Fruit fly (Drosophila melanogaster) whole organism, embryonic: ENCODE measurements around the gene Cda5.

Experiments used
- B-H1 ChIP-seq: fragments of 200-800 bp; sonication (Bioruptor generic); IDR thresholded peaks from 3 replicates; pipeline ENCODE4 v1.3.6; 2022; ENCODE audit warnings: missing biosample characterization, missing genetic modification characterization
- CG11723 ChIP-seq: fragments of 200-800 bp; sonication (Bioruptor generic); optimal IDR thresholded peaks from 2 replicates; lab custom pipeline; 2017; ENCODE audit warnings: missing biosample characterization, mild to moderate bottlenecking, missing genetic modification characterization
- CG12299 ChIP-seq: fragments of 200-800 bp; sonication (Bioruptor generic); optimal IDR thresholded peaks from 2 replicates; lab custom pipeline; 2018; ENCODE audit warnings: missing biosample characterization, mild to moderate bottlenecking, missing genetic modification characterization
- CG13123 ChIP-seq: fragments of 200-800 bp; sonication (Bioruptor generic); optimal IDR thresholded peaks from 2 replicates; lab custom pipeline; 2016; ENCODE audit warnings: missing biosample characterization, missing genetic modification characterization
- CG13894 ChIP-seq: fragments of 200-800 bp; sonication (Bioruptor generic); optimal IDR thresholded peaks from 3 replicates; lab custom pipeline; 2018; ENCODE audit warnings: missing biosample characterization, mild to moderate bottlenecking, missing genetic modification characterization, moderate library complexity
- CG15011 ChIP-seq: fragments of 200-800 bp; sonication (Bioruptor generic); optimal IDR thresholded peaks from 3 replicates; lab custom pipeline; 2018; ENCODE audit warnings: missing biosample characterization, mild to moderate bottlenecking, missing genetic modification characterization
- CG15269 ChIP-seq: fragments of 200-800 bp; sonication (Bioruptor generic); optimal IDR thresholded peaks from 2 replicates; lab custom pipeline; 2018; ENCODE audit warnings: missing biosample characterization, mild to moderate bottlenecking, missing genetic modification characterization, moderate library complexity
- CG15479 ChIP-seq: fragments of 200-800 bp; sonication (Bioruptor generic); optimal IDR thresholded peaks from 3 replicates; lab custom pipeline; 2019; ENCODE audit warnings: missing biosample characterization, mild to moderate bottlenecking, missing genetic modification characterization, moderate library complexity
- CG15514 ChIP-seq: fragments of 200-800 bp; sonication (Bioruptor generic); optimal IDR thresholded peaks from 3 replicates; lab custom pipeline; 2017; ENCODE audit warnings: missing biosample characterization, missing genetic modification characterization, mild to moderate bottlenecking, moderate library complexity, missing genetic modification reagents
- CG15601 ChIP-seq: fragments of 200-800 bp; sonication (Bioruptor generic); optimal IDR thresholded peaks from 3 replicates; lab custom pipeline; 2019; ENCODE audit warnings: missing biosample characterization, mild to moderate bottlenecking, missing genetic modification characterization, moderate library complexity
- CG16779 ChIP-seq: fragments of 200-800 bp; sonication (Bioruptor generic); IDR thresholded peaks from 2 replicates; pipeline ENCODE4 v1.3.6; 2022; ENCODE audit warnings: missing biosample characterization, missing genetic modification characterization
- CG18619 ChIP-seq: fragments of 200-800 bp; sonication (Bioruptor generic); optimal IDR thresholded peaks from 3 replicates; lab custom pipeline; 2017; ENCODE audit warnings: missing biosample characterization, mild to moderate bottlenecking, missing genetic modification characterization
- CG2116 ChIP-seq: fragments of 200-800 bp; sonication (Bioruptor generic); optimal IDR thresholded peaks from 3 replicates; lab custom pipeline; 2018; ENCODE audit warnings: missing biosample characterization, mild to moderate bottlenecking, missing genetic modification characterization
- CG2875 ChIP-seq: fragments of 200-800 bp; sonication (Bioruptor generic); optimal IDR thresholded peaks from 2 replicates; lab custom pipeline; 2017; ENCODE audit warnings: missing biosample characterization, mild to moderate bottlenecking, missing genetic modification characterization, missing genetic modification reagents
- CG3407 ChIP-seq: fragments of 200-800 bp; sonication (Bioruptor generic); optimal IDR thresholded peaks from 2 replicates; lab custom pipeline; 2018; ENCODE audit warnings: missing biosample characterization, mild to moderate bottlenecking, missing genetic modification characterization
- CG6654 ChIP-seq: fragments of 200-800 bp; sonication (Bioruptor generic); optimal IDR thresholded peaks from 2 replicates; lab custom pipeline; 2017; ENCODE audit warnings: missing biosample characterization, mild to moderate bottlenecking, missing genetic modification characterization
- CG8089 ChIP-seq: fragments of 200-800 bp; sonication (Bioruptor generic); optimal IDR thresholded peaks from 3 replicates; lab custom pipeline; 2016; ENCODE audit warnings: missing biosample characterization, missing genetic modification characterization
- CG9817 ChIP-seq: fragments of 200-800 bp; sonication (Bioruptor generic); optimal IDR thresholded peaks from 2 replicates; lab custom pipeline; 2018; ENCODE audit warnings: missing biosample characterization, mild to moderate bottlenecking, missing genetic modification characterization, moderate library complexity
- CoRest ChIP-seq: fragments of 200-800 bp; sonication (Bioruptor generic); optimal IDR thresholded peaks from 3 replicates; lab custom pipeline; 2018; ENCODE audit warnings: missing biosample characterization, mild to moderate bottlenecking, missing genetic modification characterization, moderate library complexity
- CrebB ChIP-seq: fragments of 200-800 bp; sonication (Bioruptor generic); optimal IDR thresholded peaks from 3 replicates; lab custom pipeline; 2018; ENCODE audit warnings: missing biosample characterization, mild to moderate bottlenecking, missing genetic modification characterization
- Dbx ChIP-seq: fragments of 200-800 bp; sonication (Bioruptor generic); IDR thresholded peaks from 3 replicates; pipeline ENCODE4 v1.3.6; 2022; ENCODE audit warnings: missing biosample characterization, missing genetic modification characterization
- Dip3 ChIP-seq: fragments of 200-800 bp; sonication (Bioruptor generic); optimal IDR thresholded peaks from 3 replicates; lab custom pipeline; 2016; ENCODE audit warnings: missing biosample characterization, missing genetic modification characterization
- Doc3 ChIP-seq: fragments of 200-800 bp; sonication (Bioruptor generic); IDR thresholded peaks from 3 replicates; pipeline ENCODE4 v1.3.6; 2022; ENCODE audit warnings: missing biosample characterization, missing genetic modification characterization; ENCODE audit not compliant: partially characterized antibody
- E2f2 ChIP-seq: fragments of 200-800 bp; sonication (Bioruptor generic); IDR thresholded peaks from 2 replicates; pipeline ENCODE4 v1.3.6; 2022; ENCODE audit warnings: missing biosample characterization, missing genetic modification characterization
- ERR ChIP-seq: fragments of 200-800 bp; sonication (Bioruptor generic); optimal IDR thresholded peaks from 2 replicates; lab custom pipeline; 2016; ENCODE audit warnings: missing biosample characterization, missing genetic modification characterization
- Fer3 ChIP-seq: fragments of 200-800 bp; sonication (Bioruptor generic); optimal IDR thresholded peaks from 2 replicates; lab custom pipeline; 2018; ENCODE audit warnings: missing biosample characterization, mild to moderate bottlenecking, missing genetic modification characterization, moderate library complexity
- Hmr ChIP-seq: fragments of 200-800 bp; sonication (Bioruptor generic); optimal IDR thresholded peaks from 3 replicates; lab custom pipeline; 2017; ENCODE audit warnings: mild to moderate bottlenecking, missing biosample characterization, missing genetic modification reagents, missing genetic modification characterization
- Side ChIP-seq: fragments of 200-800 bp; sonication (Bioruptor generic); optimal IDR thresholded peaks from 2 replicates; lab custom pipeline; 2016; ENCODE audit warnings: missing biosample characterization, missing genetic modification characterization
- Sry-δ ChIP-seq: fragments of 200-800 bp; sonication (Bioruptor generic); optimal IDR thresholded peaks from 2 replicates; lab custom pipeline; 2016; ENCODE audit warnings: missing biosample characterization, missing genetic modification characterization
- Xbp1 ChIP-seq: fragments of 200-800 bp; sonication (Bioruptor generic); optimal IDR thresholded peaks from 3 replicates; lab custom pipeline; 2016; ENCODE audit warnings: missing biosample characterization, mild to moderate bottlenecking, missing genetic modification characterization
- az2 ChIP-seq: fragments of 200-800 bp; sonication (Bioruptor generic); optimal IDR thresholded peaks from 3 replicates; lab custom pipeline; 2016; ENCODE audit warnings: missing biosample characterization, missing genetic modification characterization
- br ChIP-seq: fragments of >200 bp; optimal IDR thresholded peaks from 2 replicates; lab custom pipeline; 2017
- danr ChIP-seq: fragments of 200-800 bp; sonication (Bioruptor generic); IDR thresholded peaks from 2 replicates; pipeline ENCODE4 v1.3.6; 2022; ENCODE audit warnings: missing biosample characterization, missing genetic modification characterization
- dmrt99B ChIP-seq: fragments of 200-800 bp; sonication (Bioruptor generic); optimal IDR thresholded peaks from 2 replicates; lab custom pipeline; 2018; ENCODE audit warnings: missing biosample characterization, mild to moderate bottlenecking, missing genetic modification characterization, moderate library complexity
- fu2 ChIP-seq: fragments of 200-800 bp; sonication (Bioruptor generic); optimal IDR thresholded peaks from 2 replicates; lab custom pipeline; 2016; ENCODE audit warnings: missing biosample characterization, missing genetic modification characterization
- hth ChIP-seq: fragments of >200 bp; optimal IDR thresholded peaks from 2 replicates; lab custom pipeline; 2017; ENCODE audit warnings: inconsistent platforms
- lov ChIP-seq, 2 experiments: fragments of 200-800 bp in 1 of 2; fragments of >200 bp in 1 of 2; sonication (Bioruptor generic) in 1 of 2; IDR thresholded peaks in 1 of 2; optimal IDR thresholded peaks in 1 of 2; 2 replicates in 1 of 2; 3 replicates in 1 of 2; pipeline versions ENCODE4 v1.3.6 to Lab custom; 2017 to 2022; ENCODE audit warnings: missing biosample characterization in 1 of 2, missing genetic modification characterization in 1 of 2
- luna ChIP-seq: fragments of 200-800 bp; sonication (Bioruptor generic); optimal IDR thresholded peaks from 2 replicates; lab custom pipeline; 2016; ENCODE audit warnings: missing biosample characterization, missing genetic modification characterization
- nmo ChIP-seq: fragments of 200-800 bp; sonication (Bioruptor generic); optimal IDR thresholded peaks from 2 replicates; lab custom pipeline; 2018; ENCODE audit warnings: missing biosample characterization, mild to moderate bottlenecking, missing genetic modification characterization, moderate library complexity
- pzg ChIP-seq: fragments of 200-800 bp; sonication (Bioruptor generic); optimal IDR thresholded peaks from 3 replicates; lab custom pipeline; 2018; ENCODE audit warnings: missing biosample characterization, mild to moderate bottlenecking, missing genetic modification characterization, moderate library complexity
- sc ChIP-seq, 3 experiments: fragments of >200 bp in 2 of 3; fragments of 200-800 bp in 1 of 3; sonication (Bioruptor generic) in 1 of 3; optimal IDR thresholded peaks; 2 replicates in 2 of 3; 3 replicates in 1 of 3; lab custom pipeline; 2017; ENCODE audit warnings: mild to moderate bottlenecking in 1 of 3, missing biosample characterization in 1 of 3, missing genetic modification characterization in 1 of 3, missing genetic modification reagents in 1 of 3
- sd ChIP-seq: fragments of 200-800 bp; sonication (Bioruptor generic); optimal IDR thresholded peaks from 3 replicates; lab custom pipeline; 2018; ENCODE audit warnings: missing biosample characterization, mild to moderate bottlenecking, missing genetic modification characterization, moderate library complexity
- shn ChIP-seq: fragments of 200-800 bp; sonication (Bioruptor generic); optimal IDR thresholded peaks from 3 replicates; lab custom pipeline; 2016; ENCODE audit warnings: missing biosample characterization, missing genetic modification characterization
- slbo ChIP-seq: fragments of 200-800 bp; sonication (Bioruptor generic); IDR thresholded peaks from 2 replicates; pipeline ENCODE4 v1.3.6; 2022; ENCODE audit warnings: missing biosample characterization, missing genetic modification characterization
- tio ChIP-seq: fragments of 200-800 bp; sonication (Bioruptor generic); optimal IDR thresholded peaks from 2 replicates; lab custom pipeline; 2017; ENCODE audit warnings: missing biosample characterization, missing genetic modification characterization, inconsistent platforms
- tll ChIP-seq, 2 experiments: fragments of 200-800 bp in 1 of 2; fragments of >200 bp in 1 of 2; sonication (Bioruptor generic) in 1 of 2; optimal IDR thresholded peaks; 2 replicates each; lab custom pipeline; 2017 to 2019; ENCODE audit warnings: missing biosample characterization in 2 of 2, missing genetic modification characterization in 2 of 2, mild to moderate bottlenecking in 1 of 2, moderate library complexity in 1 of 2
- tna ChIP-seq: fragments of 200-800 bp; sonication (Bioruptor generic); IDR thresholded peaks from 2 replicates; pipeline ENCODE4 v1.3.6; 2022; ENCODE audit warnings: missing biosample characterization, missing genetic modification characterization; ENCODE audit not compliant: partially characterized antibody
- unpg ChIP-seq: fragments of 200-800 bp; sonication (Bioruptor generic); optimal IDR thresholded peaks from 3 replicates; lab custom pipeline; 2018; ENCODE audit warnings: missing biosample characterization, mild to moderate bottlenecking, missing genetic modification characterization, moderate library complexity

The Cda5 gene

dm6 chr2L:72752-73435, 7.7 kb upstream of the Cda5 start (continued):
- no peak for TF ChIP-seq B-H1 (GFP tag; lab: Robert Waterston, UW)
- TF ChIP-seq CG2875 (GFP tag; lab: Kevin White, UChicago), result no peak
- no peak for TF ChIP-seq hth
- TF ChIP-seq CG12299 (tag; lab: Kevin White, UChicago), result no peak
- TF ChIP-seq br, result no peak
- no peak for TF ChIP-seq CG18619 (GFP tag; lab: Kevin White, UChicago)
- TF ChIP-seq Dip3 (GFP tag; lab: Kevin White, UChicago), result no peak
- peak; percentile 55 for TF ChIP-seq az2 (GFP tag; lab: Kevin White, UChicago)
- no peak for TF ChIP-seq dmrt99B (tag; lab: Kevin White, UChicago)
- TF ChIP-seq CG3407 (GFP tag; lab: Kevin White, UChicago), result no peak
- peak; percentile 15 for TF ChIP-seq CG15269 (tag; lab: Kevin White, UChicago)
- no peak for TF ChIP-seq Side
- TF ChIP-seq CrebB (tag; lab: Kevin White, UChicago), result peak; percentile 21
- TF ChIP-seq CoRest, result peak; percentile 8
- TF ChIP-seq CG15011 (GFP tag; lab: Kevin White, UChicago), result no peak
- peak; percentile 91 for TF ChIP-seq CG13894
- TF ChIP-seq CG15479, result no peak
- TF ChIP-seq danr (GFP tag; lab: Robert Waterston, UW), result no peak
- TF ChIP-seq tio (GFP tag; lab: Kevin White, UChicago), result no peak
- peak; percentile 58 for TF ChIP-seq Xbp1 (GFP tag; lab: Kevin White, UChicago)
- TF ChIP-seq tna (GFP tag; lab: Robert Waterston, UW), result peak; percentile 57; the same call in 1 of the 2 replicates
- TF ChIP-seq CG8089, result peak; percentile 33
- peak; percentile 75 for TF ChIP-seq CG15514 (GFP tag; lab: Kevin White, UChicago)
- no peak for TF ChIP-seq tll (GFP tag; optimal IDR thresholded peaks at IDR 0.05; lab: Kevin White, UChicago)
- TF ChIP-seq CG11723 (GFP tag; lab: Kevin White, UChicago), result no peak
- peak; percentile 57 for TF ChIP-seq CG2116 (GFP tag; lab: Kevin White, UChicago)
- TF ChIP-seq CG16779 (GFP tag; lab: Robert Waterston, UW), result no peak
- peak; percentile 83 for TF ChIP-seq Dbx (GFP tag; lab: Robert Waterston, UW)
- peak; percentile 66 for TF ChIP-seq pzg (GFP tag; lab: Kevin White, UChicago)
- TF ChIP-seq unpg (GFP tag; lab: Kevin White, UChicago), result peak; percentile 49
- TF ChIP-seq Fer3 (tag; lab: Kevin White, UChicago), result peak; percentile 34
- TF ChIP-seq Hmr, result peak; percentile 70
- TF ChIP-seq sd (tag; lab: Kevin White, UChicago), result peak; percentile 49
- peak; percentile 72 for TF ChIP-seq E2f2 (GFP tag; lab: Robert Waterston, UW)
- no peak for TF ChIP-seq luna (GFP tag; lab: Kevin White, UChicago)
- TF ChIP-seq nmo (GFP tag; lab: Kevin White, UChicago), result no peak
- TF ChIP-seq lov (optimal IDR thresholded peaks at IDR 0.05; lab: Kevin White, UChicago), result no peak
- TF ChIP-seq lov (GFP tag; IDR thresholded peaks at IDR 0.05; lab: Robert Waterston, UW), result peak; percentile 63; the same call in 1 of the 3 replicates
- TF ChIP-seq fu2 (GFP tag; lab: Kevin White, UChicago), result peak; percentile 0
- TF ChIP-seq ERR (GFP tag; lab: Kevin White, UChicago), result no peak
- TF ChIP-seq slbo (GFP tag; lab: Robert Waterston, UW), result peak; percentile 65
- no peak for TF ChIP-seq CG15601 (tag; lab: Kevin White, UChicago)
- peak; percentile 32 for TF ChIP-seq CG13123 (GFP tag; lab: Kevin White, UChicago)
- TF ChIP-seq shn, result no peak
- peak; percentile 78 for TF ChIP-seq Sry-δ (GFP tag; lab: Kevin White, UChicago)
- TF ChIP-seq CG6654 (GFP tag; lab: Kevin White, UChicago), result no peak
- TF ChIP-seq Doc3 (GFP tag; lab: Robert Waterston, UW), result no peak
- peak; percentile 22 for TF ChIP-seq CG9817 (tag; lab: Kevin White, UChicago)
- no peak for TF ChIP-seq sc (optimal IDR thresholded peaks at IDR 0.05; lab: Kevin White, UChicago)
- no peak for TF ChIP-seq sc (GFP tag; optimal IDR thresholded peaks at IDR 0.05; lab: Kevin White, UChicago)
